Worm (Caenorhabditis elegans) whole organism, L2 larva: Measurements from ENCODE around the gene B0563.1.
A peak's percentile ranks its signal among the peaks of the same experiment; 100 is the strongest.

Source experiments
- C34F6.9 ChIP-seq: fragments of 150-350 bp; optimal IDR thresholded peaks from 2 replicates; lab custom pipeline; 2014; ENCODE audit warnings: missing biosample characterization, missing genetic modification characterization
- F13H6.1 ChIP-seq: sonication (generic microtip); optimal IDR thresholded peaks from 2 replicates; lab custom pipeline; 2016; ENCODE audit warnings: missing genetic modification characterization, missing compliant biosample characterization
- R02D3.7 ChIP-seq: fragments of 150-350 bp; optimal IDR thresholded peaks from 2 replicates; lab custom pipeline; 2014; ENCODE audit warnings: missing biosample characterization, missing genetic modification characterization
- Y55F3AM.14 ChIP-seq: fragments of 200-800 bp; sonication (Bioruptor generic); optimal IDR thresholded peaks from 2 replicates; lab custom pipeline; 2018; ENCODE audit warnings: mild to moderate bottlenecking, missing genetic modification characterization, missing compliant biosample characterization
- ZK546.5 ChIP-seq: sonication (generic microtip); optimal IDR thresholded peaks from 2 replicates; lab custom pipeline; 2017; ENCODE audit warnings: missing biosample characterization, missing genetic modification characterization
- aly-2 ChIP-seq: fragments of 150-350 bp; optimal IDR thresholded peaks from 2 replicates; lab custom pipeline; 2014; ENCODE audit warnings: missing biosample characterization, missing genetic modification characterization
- ama-1 ChIP-seq: fragments of 150-350 bp; optimal IDR thresholded peaks from 2 replicates; lab custom pipeline; 2018; ENCODE audit warnings: inconsistent platforms
- ceh-16 ChIP-seq: fragments of 150-350 bp; optimal IDR thresholded peaks from 2 replicates; lab custom pipeline; 2014; ENCODE audit warnings: missing biosample characterization, missing genetic modification characterization
- crh-2 ChIP-seq: sonication (generic microtip); optimal IDR thresholded peaks from 2 replicates; lab custom pipeline; 2017; ENCODE audit warnings: missing biosample characterization, missing genetic modification characterization
- egl-27 ChIP-seq: sonication (generic microtip); optimal IDR thresholded peaks from 3 replicates; lab custom pipeline; 2017; ENCODE audit warnings: missing biosample characterization, missing genetic modification reagents, missing genetic modification characterization
- elt-1 ChIP-seq: fragments of 150-350 bp; optimal IDR thresholded peaks from 2 replicates; lab custom pipeline; 2014; ENCODE audit warnings: missing biosample characterization, missing genetic modification characterization
- elt-3 ChIP-seq: sonication (generic microtip); optimal IDR thresholded peaks from 2 replicates; lab custom pipeline; 2017; ENCODE audit warnings: missing biosample characterization, missing genetic modification characterization
- fos-1 ChIP-seq: fragments of 150-350 bp; optimal IDR thresholded peaks from 2 replicates; lab custom pipeline; 2014; ENCODE audit warnings: missing biosample characterization, missing genetic modification characterization
- gmeb-1 ChIP-seq: fragments of 150-350 bp; optimal IDR thresholded peaks from 2 replicates; lab custom pipeline; 2014; ENCODE audit warnings: missing biosample characterization, missing genetic modification characterization
- lin-39 ChIP-seq: fragments of 150-350 bp; optimal IDR thresholded peaks from 2 replicates; lab custom pipeline; 2014; ENCODE audit warnings: missing biosample characterization, missing genetic modification reagents, missing genetic modification characterization
- mab-5 ChIP-seq: fragments of 150-350 bp; optimal IDR thresholded peaks from 2 replicates; lab custom pipeline; 2014; ENCODE audit warnings: missing biosample characterization, missing genetic modification characterization
- mdl-1 ChIP-seq, 2 experiments: fragments of 150-350 bp in 1 of 2; sonication (generic microtip) in 1 of 2; optimal IDR thresholded peaks; 2 replicates each; lab custom pipeline; 2017; ENCODE audit warnings: missing biosample characterization in 2 of 2, missing genetic modification characterization in 2 of 2
- nhr-10 ChIP-seq: sonication (generic microtip); optimal IDR thresholded peaks from 2 replicates; lab custom pipeline; 2017; ENCODE audit warnings: missing biosample characterization, missing genetic modification characterization
- nhr-12 ChIP-seq: fragments of 150-350 bp; optimal IDR thresholded peaks from 2 replicates; lab custom pipeline; 2014; ENCODE audit warnings: missing biosample characterization, missing genetic modification characterization
- nhr-129 ChIP-seq: fragments of 150-350 bp; optimal IDR thresholded peaks from 2 replicates; lab custom pipeline; 2014; ENCODE audit warnings: missing biosample characterization, missing genetic modification characterization
- nhr-21 ChIP-seq: fragments of 150-350 bp; optimal IDR thresholded peaks from 2 replicates; lab custom pipeline; 2014; ENCODE audit warnings: missing biosample characterization, missing genetic modification characterization
- nhr-23 ChIP-seq: fragments of 150-350 bp; optimal IDR thresholded peaks from 2 replicates; lab custom pipeline; 2014; ENCODE audit warnings: missing biosample characterization, missing genetic modification reagents, missing genetic modification characterization
- nhr-6 ChIP-seq: fragments of 150-350 bp; optimal IDR thresholded peaks from 2 replicates; lab custom pipeline; 2014; ENCODE audit warnings: missing biosample characterization, missing genetic modification characterization
- nhr-77 ChIP-seq: fragments of 150-350 bp; optimal IDR thresholded peaks from 2 replicates; lab custom pipeline; 2014; ENCODE audit warnings: missing biosample characterization, missing genetic modification characterization
- peb-1 ChIP-seq: fragments of 150-350 bp; optimal IDR thresholded peaks from 2 replicates; lab custom pipeline; 2014; ENCODE audit warnings: missing biosample characterization, missing genetic modification characterization
- sem-4 ChIP-seq: fragments of 150-350 bp; optimal IDR thresholded peaks from 2 replicates; lab custom pipeline; 2014; ENCODE audit warnings: missing biosample characterization, missing genetic modification reagents, missing genetic modification characterization
- skn-1 ChIP-seq: sonication (generic microtip); optimal IDR thresholded peaks from 2 replicates; lab custom pipeline; 2017; ENCODE audit warnings: missing biosample characterization, missing genetic modification characterization
- sma-3 ChIP-seq: sonication (generic microtip); optimal IDR thresholded peaks from 2 replicates; lab custom pipeline; 2016; ENCODE audit warnings: missing genetic modification reagents, missing genetic modification characterization, missing compliant biosample characterization
- sma-9 ChIP-seq, 2 experiments: fragments of 150-350 bp in 1 of 2; sonication (generic microtip) in 1 of 2; optimal IDR thresholded peaks; 2 replicates each; lab custom pipeline; 2014 to 2016; ENCODE audit warnings: missing genetic modification characterization in 2 of 2, mild to moderate bottlenecking in 1 of 2, missing biosample characterization in 1 of 2, missing compliant biosample characterization in 1 of 2, missing genetic modification reagents in 1 of 2, moderate library complexity in 1 of 2
- unc-39 ChIP-seq: fragments of 150-350 bp; optimal IDR thresholded peaks from 2 replicates; lab custom pipeline; 2014; ENCODE audit warnings: missing biosample characterization, missing genetic modification characterization
- unc-55 ChIP-seq: fragments of 150-350 bp; sonication (generic microtip); optimal IDR thresholded peaks from 3 replicates; lab custom pipeline; 2014; ENCODE audit warnings: missing biosample characterization, missing genetic modification reagents, missing genetic modification characterization
- unc-62 ChIP-seq: fragments of 150-350 bp; optimal IDR thresholded peaks from 2 replicates; lab custom pipeline; 2014; ENCODE audit warnings: missing biosample characterization, missing genetic modification reagents, missing genetic modification characterization
- zag-1 ChIP-seq: fragments of 150-350 bp; optimal IDR thresholded peaks from 2 replicates; lab custom pipeline; 2014; ENCODE audit warnings: missing biosample characterization, missing genetic modification characterization
- ztf-1 ChIP-seq: fragments of 200-800 bp; sonication (Bioruptor generic); conservative IDR thresholded peaks from 2 replicates; pipeline ENCODE4 v1.3.6; 2022; ENCODE audit warnings: missing genetic modification characterization, missing compliant biosample characterization
- ztf-11 ChIP-seq: sonication (generic microtip); optimal IDR thresholded peaks from 2 replicates; lab custom pipeline; 2017; ENCODE audit warnings: missing biosample characterization, missing genetic modification characterization

Gene B0563.1

DNA sequence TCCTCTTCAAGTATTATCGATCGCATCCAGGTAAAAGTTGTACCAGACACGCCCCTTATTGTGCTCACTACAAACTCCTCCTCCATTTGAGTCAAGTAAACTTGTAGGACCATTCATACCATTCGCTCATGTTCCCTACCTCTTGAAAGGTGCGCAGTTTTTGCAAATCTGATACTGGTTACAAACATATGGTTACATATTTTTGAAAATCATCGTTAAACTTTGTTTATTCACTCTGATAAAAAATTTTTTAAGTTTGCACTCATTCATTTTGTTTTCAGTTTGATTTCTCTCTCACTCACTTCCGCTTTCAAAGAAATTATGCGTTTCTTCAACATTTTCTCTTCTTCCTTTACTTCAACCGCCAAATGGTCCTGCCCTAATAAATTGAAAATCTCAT is at the start of gene B0563.1:
TSS of gene B0563.1 (plus strand) at position 301 of the 400 bp plus-strand sequence.
- TF ChIP-seq zag-1 (tag; lab: Kevin White, UChicago) (no peak), F13H6.1 (tag; lab: Kevin White, UChicago) (no peak), nhr-6 (tag; lab: Kevin White, UChicago) (no peak), gmeb-1 (tag; lab: Kevin White, UChicago) (no peak), ama-1 (lab: Kevin White, UChicago) (no peak), unc-55 (GFP tag; lab: Kevin White, UChicago) (no peak), unc-39 (tag; lab: Kevin White, UChicago) (no peak), ZK546.5 (tag; lab: Kevin White, UChicago) (no peak), elt-3 (tag; lab: Kevin White, UChicago) (no peak), mab-5 (tag; lab: Kevin White, UChicago) (no peak), Y55F3AM.14 (GFP tag; lab: Kevin White, UChicago) (no peak), ztf-11 (tag; lab: Kevin White, UChicago) (no peak), fos-1 (tag; lab: Kevin White, UChicago) (no peak), nhr-129 (tag; lab: Kevin White, UChicago) (no peak)

DNA sequence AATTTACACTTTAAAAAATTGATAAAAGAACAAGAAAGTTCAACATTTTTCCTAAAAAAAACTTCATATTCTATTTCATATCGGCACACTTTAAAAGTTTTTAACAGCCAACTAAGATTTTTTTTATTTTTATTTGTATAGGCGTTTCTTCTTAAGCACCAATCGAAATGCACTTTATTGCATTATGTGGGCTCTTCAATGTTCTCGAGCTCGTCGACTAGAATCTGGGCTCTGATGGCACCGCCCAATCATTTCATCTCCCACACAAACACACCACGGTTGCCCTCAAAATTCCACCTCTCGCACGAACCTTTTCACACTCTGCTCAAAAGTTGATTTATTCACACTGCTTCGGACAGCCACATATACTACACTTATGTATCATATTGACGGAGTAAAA is 33.9 kb upstream of the B0563.1 start, which contains the start of gene B0563.6:
TSS of gene B0563.6 (plus strand) at position 301 of the 400 bp plus-strand sequence.
- TF ChIP-seq egl-27 (tag; lab: Kevin White, UChicago) (no peak), fos-1 (tag; lab: Kevin White, UChicago) (no peak), ztf-1 (GFP tag; lab: Robert Waterston, UW) (no peak), ama-1 (lab: Kevin White, UChicago) (no peak), crh-2 (tag; lab: Kevin White, UChicago) (no peak), elt-3 (tag; lab: Kevin White, UChicago) (no peak), nhr-21 (no peak)

- no peak for TF ChIP-seq ceh-16 (tag; lab: Kevin White, UChicago)
- TF ChIP-seq ztf-1 (GFP tag; lab: Robert Waterston, UW) = no peak
- TF ChIP-seq nhr-23 = no peak
- TF ChIP-seq unc-62 (GFP tag; lab: Kevin White, UChicago) = no peak
- TF ChIP-seq elt-3 (tag; lab: Kevin White, UChicago) = no peak
- no peak for TF ChIP-seq C34F6.9 (tag; lab: Kevin White, UChicago)
- no peak for TF ChIP-seq sem-4 (tag; lab: Kevin White, UChicago)
- TF ChIP-seq nhr-77 (tag; lab: Kevin White, UChicago) = no peak
- no peak for TF ChIP-seq peb-1 (tag; lab: Kevin White, UChicago)
- no peak for TF ChIP-seq nhr-10
- TF ChIP-seq aly-2 (tag; lab: Kevin White, UChicago) = no peak
- TF ChIP-seq nhr-129 (tag; lab: Kevin White, UChicago) = no peak
Observed at ce11 chrX:9145848-9146247, 25.5 kb upstream of the B0563.1 start, which contains the start of gene B0563.5. TSS of gene B0563.5 (plus strand) at chrX:9146148.

ce11 chrX:9146953-9147352 is 24.4 kb upstream of the B0563.1 start:
- TF ChIP-seq R02D3.7 (tag; lab: Kevin White, UChicago) = no peak
- no peak for TF ChIP-seq lin-39 (tag; lab: Kevin White, UChicago)
- peak; percentile 6 for TF ChIP-seq fos-1 (tag; lab: Kevin White, UChicago)
- peak; percentile 64 for TF ChIP-seq sma-9 (GFP tag; optimal IDR thresholded peaks at IDR 0.05; lab: Kevin White, UChicago)
- no peak for TF ChIP-seq sma-9 (tag; optimal IDR thresholded peaks at IDR 0.05; lab: Kevin White, UChicago)
- TF ChIP-seq unc-62 (GFP tag; lab: Kevin White, UChicago) = no peak
- no peak for TF ChIP-seq elt-1
- TF ChIP-seq skn-1 (tag; lab: Kevin White, UChicago) = no peak
- peak; percentile 67 for TF ChIP-seq sma-3 (GFP tag; lab: Kevin White, UChicago)
- no peak for TF ChIP-seq nhr-12 (tag; lab: Kevin White, UChicago)
- no peak for TF ChIP-seq ztf-1 (GFP tag; lab: Robert Waterston, UW)
- no peak for TF ChIP-seq mdl-1 (tag; optimal IDR thresholded peaks at IDR 0.05; lab: Kevin White, UChicago)
- TF ChIP-seq nhr-129 (tag; lab: Kevin White, UChicago) = peak; percentile 5
- TF ChIP-seq nhr-21 = peak; percentile 62
- no peak for TF ChIP-seq C34F6.9 (tag; lab: Kevin White, UChicago)
